Fruit fly (Drosophila melanogaster): Measurements from ENCODE around the gene CG42521.
A peak's percentile ranks its signal among the peaks of the same experiment; 100 is the strongest.

The CG42521 gene

DNA sequence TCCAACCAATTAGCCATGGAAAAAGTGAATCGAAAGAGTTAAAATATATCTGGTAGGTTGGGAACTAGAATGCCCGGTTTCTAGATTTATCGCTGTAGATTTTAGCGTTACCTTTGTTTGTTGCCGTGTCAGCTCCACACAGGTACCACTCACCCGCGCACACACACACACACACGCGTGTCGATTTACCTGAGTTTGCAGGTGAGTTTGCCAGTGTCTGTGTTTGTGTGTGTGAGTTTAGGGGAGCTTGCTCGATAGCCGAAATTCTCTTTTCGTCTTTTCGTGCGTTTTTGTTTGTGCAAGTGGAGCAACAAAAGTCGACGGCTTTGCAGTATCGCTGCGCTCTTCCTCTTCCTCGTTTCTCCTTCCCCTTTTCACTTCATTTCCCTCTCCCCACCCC lies 44.0 kb upstream of the CG42521 start (continued):
- TF ChIP-seq CG17328 (GFP tag; IDR thresholded peaks at IDR 0.05) = no peak
- TF ChIP-seq CG8944 (GFP tag; optimal IDR thresholded peaks at IDR 0.05) = no peak
- no peak for TF ChIP-seq Ada2b (GFP tag; IDR thresholded peaks at IDR 0.05)
- peak; percentile 39; the same call in 1 of the 2 replicates for TF ChIP-seq chm (GFP tag; IDR thresholded peaks at IDR 0.05)
- TF ChIP-seq CG15696 (tag; optimal IDR thresholded peaks at IDR 0.05) = no peak
- no peak for TF ChIP-seq CG7987 (GFP tag; optimal IDR thresholded peaks at IDR 0.05)
- no peak for TF ChIP-seq Nf-YB (GFP tag; optimal IDR thresholded peaks at IDR 0.05)
- TF ChIP-seq onecut (GFP tag; IDR thresholded peaks at IDR 0.05) = no peak
- TF ChIP-seq Sin3A (optimal IDR thresholded peaks at IDR 0.05) = no peak
- TF ChIP-seq tup (GFP tag; optimal IDR thresholded peaks at IDR 0.05) = no peak
- no peak for TF ChIP-seq slbo (GFP tag; IDR thresholded peaks at IDR 0.05)
- TF ChIP-seq Dref (GFP tag; IDR thresholded peaks at IDR 0.05) = no peak
- no peak for TF ChIP-seq CG11247 (GFP tag; IDR thresholded peaks at IDR 0.05)
- TF ChIP-seq CG14860 (GFP tag; IDR thresholded peaks at IDR 0.05; ENCODE audit: partially characterized antibody) = no peak
- peak; percentile 45 for TF ChIP-seq CG17385 (GFP tag; optimal IDR thresholded peaks at IDR 0.05)
- TF ChIP-seq CG42726 (GFP tag; IDR thresholded peaks at IDR 0.05; ENCODE audit: partially characterized antibody) = 0 out of 2 replicates have a peak, but pooled peaks have one; percentile 12
- TF ChIP-seq CG4360 (GFP tag; IDR thresholded peaks at IDR 0.05) = peak; percentile 35; the same call in 1 of the 2 replicates
- TF ChIP-seq Meics (GFP tag; optimal IDR thresholded peaks at IDR 0.05) = no peak
- no peak for TF ChIP-seq CG13624 (GFP tag; optimal IDR thresholded peaks at IDR 0.05)
- no peak for TF ChIP-seq dm (GFP tag; optimal IDR thresholded peaks at IDR 0.05)
- TF ChIP-seq CG16813 (GFP tag; IDR thresholded peaks at IDR 0.05; ENCODE audit: partially characterized antibody) = no peak
- TF ChIP-seq crol (GFP tag; IDR thresholded peaks at IDR 0.05) = peak; percentile 67; the same call in 1 of the 2 replicates
- no peak for TF ChIP-seq CG7963 (GFP tag; IDR thresholded peaks at IDR 0.05; ENCODE audit: partially characterized antibody)
- no peak for TF ChIP-seq gsb (GFP tag; IDR thresholded peaks at IDR 0.05)
- TF ChIP-seq CG10274 (GFP tag; optimal IDR thresholded peaks at IDR 0.05) = no peak
- TF ChIP-seq Ravus (GFP tag; IDR thresholded peaks at IDR 0.05) = no peak
- no peak for TF ChIP-seq CG30431 (GFP tag; optimal IDR thresholded peaks at IDR 0.05)

DNA sequence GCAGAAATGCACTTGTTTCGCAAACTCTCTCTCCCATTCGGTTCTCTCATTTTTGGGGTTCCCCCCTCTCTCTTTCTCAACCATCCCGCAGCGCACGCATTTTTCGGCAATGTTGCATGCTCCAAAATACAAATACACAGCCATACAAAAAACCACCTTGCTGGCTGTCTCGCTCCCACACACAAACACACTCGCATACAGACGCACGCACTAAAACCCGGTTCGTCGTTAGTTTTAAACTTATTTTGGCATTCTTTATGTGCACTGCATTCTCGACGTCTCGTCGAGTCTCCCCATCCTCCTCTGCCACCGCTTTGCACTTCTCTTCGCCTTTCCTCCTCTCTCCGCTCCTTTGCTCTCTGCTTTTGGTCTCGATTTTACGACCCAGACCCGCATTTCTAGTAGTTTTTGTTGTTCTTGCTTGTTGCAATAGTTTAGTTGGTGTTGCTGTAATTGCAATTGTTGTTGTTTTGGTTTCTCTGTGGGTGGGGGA lies 43.2 kb upstream of the CG42521 start:
- TF ChIP-seq chinmo (GFP tag; IDR thresholded peaks at IDR 0.05; ENCODE audit: partially characterized antibody) (0 out of 4 replicates have a peak, but pooled peaks have one; percentile 14), CG6854 (GFP tag; optimal IDR thresholded peaks at IDR 0.05) (no peak), gem (tag; optimal IDR thresholded peaks at IDR 0.05) (no peak), CG13424 (tag; optimal IDR thresholded peaks at IDR 0.05) (no peak), Hey (tag; optimal IDR thresholded peaks at IDR 0.05) (no peak), dysf (GFP tag; IDR thresholded peaks at IDR 0.05) (no peak), CG2202 (tag; optimal IDR thresholded peaks at IDR 0.05) (no peak), CG1832 (GFP tag; optimal IDR thresholded peaks at IDR 0.05) (peak; percentile 25), Scr (GFP tag; IDR thresholded peaks at IDR 0.05; ENCODE audit: partially characterized antibody) (no peak), CG5245 (GFP tag; optimal IDR thresholded peaks at IDR 0.05) (peak; percentile 57), CG6683 (GFP tag; optimal IDR thresholded peaks at IDR 0.05) (no peak), CHES-1-like (GFP tag; optimal IDR thresholded peaks at IDR 0.05) (no peak), Dad (GFP tag; optimal IDR thresholded peaks at IDR 0.05) (no peak), jigr1 (GFP tag; IDR thresholded peaks at IDR 0.05) (no peak), CG32772 (GFP tag; IDR thresholded peaks at IDR 0.05) (no peak), Doc2 (GFP tag; IDR thresholded peaks at IDR 0.05) (no peak), CG5180 (GFP tag; optimal IDR thresholded peaks at IDR 0.05) (no peak), Usf (GFP tag; optimal IDR thresholded peaks at IDR 0.05) (no peak), CG15514 (GFP tag; optimal IDR thresholded peaks at IDR 0.05) (peak; percentile 33), CG10366 (GFP tag; IDR thresholded peaks at IDR 0.05) (no peak), aop (GFP tag; IDR thresholded peaks at IDR 0.05) (no peak), CkIIα-i1 (GFP tag; IDR thresholded peaks at IDR 0.05) (no peak), CG2889 (GFP tag; IDR thresholded peaks at IDR 0.05) (no peak), odd (GFP tag; optimal IDR thresholded peaks at IDR 0.05) (no peak), Sry-β (GFP tag; optimal IDR thresholded peaks at IDR 0.05) (no peak)
